Worm (Caenorhabditis elegans) whole organism, late embryonic: ENCODE measurements around the gene F45E4.6.

Experiments
- ama-1 ChIP-seq: fragments of 150-350 bp; optimal IDR thresholded peaks from 2 replicates; lab custom pipeline; 2014
- ceh-45 ChIP-seq: fragments of 200-800 bp; sonication (Bioruptor generic); IDR thresholded peaks from 2 replicates; pipeline ENCODE4 v1.3.6; 2022; ENCODE audit warnings: missing genetic modification reagents, missing genetic modification characterization, missing compliant biosample characterization
- ceh-9 ChIP-seq: sonication (generic microtip); optimal IDR thresholded peaks from 2 replicates; lab custom pipeline; 2016; ENCODE audit warnings: mild to moderate bottlenecking, missing genetic modification characterization, inconsistent platforms, missing compliant biosample characterization
- dve-1 ChIP-seq: sonication (generic microtip); optimal IDR thresholded peaks from 2 replicates; lab custom pipeline; 2017; ENCODE audit warnings: antibody characterized with exemption, mild to moderate bottlenecking, missing genetic modification characterization, missing compliant biosample characterization
- fkh-10 ChIP-seq: fragments of 150-350 bp; optimal IDR thresholded peaks from 2 replicates; lab custom pipeline; 2014; ENCODE audit warnings: missing biosample characterization, missing genetic modification reagents, missing genetic modification characterization
- fkh-6 ChIP-seq: sonication (generic microtip); optimal IDR thresholded peaks from 2 replicates; lab custom pipeline; 2016; ENCODE audit warnings: missing genetic modification characterization, missing compliant biosample characterization
- hlh-30 ChIP-seq: sonication (generic microtip); optimal IDR thresholded peaks from 2 replicates; lab custom pipeline; 2017; ENCODE audit warnings: antibody characterized with exemption, missing genetic modification characterization, missing compliant biosample characterization; ENCODE audit not compliant: insufficient read depth
- nfya-1 ChIP-seq: sonication (generic microtip); optimal IDR thresholded peaks from 2 replicates; lab custom pipeline; 2017; ENCODE audit warnings: missing genetic modification characterization, mild to moderate bottlenecking, missing compliant biosample characterization, antibody characterized with exemption, moderate library complexity
- npax-4 ChIP-seq: sonication (generic microtip); optimal IDR thresholded peaks from 2 replicates; lab custom pipeline; 2016; ENCODE audit warnings: missing genetic modification characterization, missing compliant biosample characterization
- pag-3 ChIP-seq: sonication (generic microtip); optimal IDR thresholded peaks from 2 replicates; lab custom pipeline; 2016; ENCODE audit warnings: missing compliant biosample characterization, missing genetic modification characterization, borderline replicate concordance
- rnt-1 ChIP-seq: sonication (generic microtip); optimal IDR thresholded peaks from 2 replicates; lab custom pipeline; 2016; ENCODE audit warnings: missing genetic modification characterization, missing compliant biosample characterization
- unc-55 ChIP-seq: sonication (generic microtip); optimal IDR thresholded peaks from 2 replicates; lab custom pipeline; 2017; ENCODE audit warnings: missing biosample characterization, missing genetic modification reagents, missing genetic modification characterization
- unc-86 ChIP-seq: sonication (generic microtip); optimal IDR thresholded peaks from 2 replicates; lab custom pipeline; 2016; ENCODE audit warnings: missing genetic modification characterization, missing compliant biosample characterization

ce11 chrIV:7651120-7651519, 18.8 kb upstream of the F45E4.6 start, which contains the start of gene cima-1:
- TF ChIP-seq pag-3 (tag; lab: Kevin White, UChicago) (no peak), npax-4 (tag; lab: Kevin White, UChicago) (no peak), ceh-9 (tag; lab: Kevin White, UChicago) (no peak), ceh-45 (GFP tag; lab: Robert Waterston, UW) (no peak), ama-1 (lab: Kevin White, UChicago) (no peak), rnt-1 (tag; lab: Kevin White, UChicago) (no peak), unc-86 (tag; lab: Kevin White, UChicago) (no peak), unc-55 (no peak), nfya-1 (tag; lab: Kevin White, UChicago) (no peak), dve-1 (tag; lab: Kevin White, UChicago) (no peak), fkh-10 (GFP tag; lab: Kevin White, UChicago) (no peak), fkh-6 (tag; lab: Kevin White, UChicago) (no peak), hlh-30 (tag; lab: Kevin White, UChicago) (no peak)
